Worm (Caenorhabditis elegans) whole organism, young adult: ENCODE measurements around the gene ZK930.6.

Experiments used
- B0035.1 ChIP-seq: sonication (generic microtip); optimal IDR thresholded peaks from 2 replicates; lab custom pipeline; 2016; ENCODE audit warnings: missing genetic modification characterization, mild to moderate bottlenecking, missing compliant biosample characterization, missing genotype, missing genetic modification reagents
- B0336.3 ChIP-seq: fragments of 200-800 bp; sonication (Bioruptor generic); IDR thresholded peaks from 2 replicates; pipeline ENCODE4 v1.3.6; 2022; ENCODE audit warnings: missing genetic modification characterization, missing compliant biosample characterization
- F10E7.11 ChIP-seq: sonication (generic microtip); optimal IDR thresholded peaks from 2 replicates; lab custom pipeline; 2017; ENCODE audit warnings: mild to moderate bottlenecking, missing genetic modification characterization, moderate library complexity, missing compliant biosample characterization
- F22D6.2 ChIP-seq: sonication (generic microtip); optimal IDR thresholded peaks from 2 replicates; lab custom pipeline; 2016; ENCODE audit warnings: mild to moderate bottlenecking, missing genetic modification characterization, missing compliant biosample characterization
- F37B4.10 ChIP-seq: fragments of 200-800 bp; sonication (Bioruptor generic); IDR thresholded peaks from 2 replicates; pipeline ENCODE4 v1.3.6; 2022; ENCODE audit warnings: missing genetic modification characterization, missing compliant biosample characterization
- F55B11.4 ChIP-seq: sonication (generic microtip); optimal IDR thresholded peaks from 2 replicates; lab custom pipeline; 2016; ENCODE audit warnings: missing compliant biosample characterization, missing genetic modification characterization, borderline replicate concordance; ENCODE audit not compliant: insufficient read depth
- F57C9.4 ChIP-seq: sonication (generic microtip); optimal IDR thresholded peaks from 2 replicates; lab custom pipeline; 2017; ENCODE audit warnings: mild to moderate bottlenecking, missing genetic modification characterization, missing compliant biosample characterization
- K11D2.4 ChIP-seq: fragments of 200-800 bp; sonication (Bioruptor generic); IDR thresholded peaks from 2 replicates; pipeline ENCODE4 v1.3.6; 2022; ENCODE audit warnings: missing genetic modification reagents, missing genetic modification characterization, missing compliant biosample characterization
- K12H6.12 ChIP-seq: fragments of 200-800 bp; sonication (Bioruptor generic); optimal IDR thresholded peaks from 2 replicates; lab custom pipeline; 2018; ENCODE audit warnings: mild to moderate bottlenecking, missing genetic modification characterization, missing compliant biosample characterization
- Y53F4B.3 ChIP-seq: fragments of 200-800 bp; sonication (Bioruptor generic); IDR thresholded peaks from 2 replicates; pipeline ENCODE4 v1.3.6; 2022; ENCODE audit warnings: missing genetic modification reagents, missing genetic modification characterization, missing compliant biosample characterization
- Y53G8AR.9 ChIP-seq: fragments of 200-800 bp; sonication (Bioruptor generic); conservative IDR thresholded peaks from 2 replicates; pipeline ENCODE4 v1.3.6; 2022; ENCODE audit warnings: missing genetic modification reagents, missing genetic modification characterization, missing compliant biosample characterization
- Y56A3A.18 ChIP-seq: fragments of 200-800 bp; sonication (Bioruptor generic); IDR thresholded peaks from 2 replicates; pipeline ENCODE4 v1.3.6; 2022; ENCODE audit warnings: missing genetic modification reagents, missing genetic modification characterization, missing compliant biosample characterization
- Y79H2A.3 ChIP-seq: fragments of 200-800 bp; sonication (Bioruptor generic); conservative IDR thresholded peaks from 2 replicates; pipeline ENCODE4 v1.3.6; 2022; ENCODE audit warnings: missing genetic modification reagents, missing genetic modification characterization, missing compliant biosample characterization
- akir-1 ChIP-seq: fragments of 200-800 bp; sonication (Bioruptor generic); optimal IDR thresholded peaks from 2 replicates; lab custom pipeline; 2018; ENCODE audit warnings: mild to moderate bottlenecking, missing genetic modification characterization, moderate library complexity, missing compliant biosample characterization
- ama-1 ChIP-seq, 3 experiments: fragments of 150-350 bp in 1 of 3; sonication (generic microtip) in 2 of 3; optimal IDR thresholded peaks; 2 replicates each; lab custom pipeline; 2014 to 2018; ENCODE audit warnings: missing biosample characterization in 2 of 3, missing genetic modification characterization in 2 of 3, missing genetic modification reagents in 2 of 3
- aptf-2 ChIP-seq: fragments of 200-800 bp; sonication (Bioruptor generic); conservative IDR thresholded peaks from 2 replicates; pipeline ENCODE4 v1.3.6; 2022; ENCODE audit warnings: missing genetic modification reagents, missing genetic modification characterization, missing compliant biosample characterization
- athp-1 ChIP-seq: sonication (generic microtip); optimal IDR thresholded peaks from 2 replicates; lab custom pipeline; 2017; ENCODE audit warnings: mild to moderate bottlenecking, missing genetic modification characterization, missing compliant biosample characterization
- ccch-3 ChIP-seq: fragments of 200-800 bp; sonication (Bioruptor generic); optimal IDR thresholded peaks from 2 replicates; lab custom pipeline; 2018; ENCODE audit warnings: mild to moderate bottlenecking, missing genetic modification characterization, missing compliant biosample characterization
- ceh-40 ChIP-seq: fragments of 200-800 bp; sonication (Bioruptor generic); IDR thresholded peaks from 2 replicates; pipeline ENCODE4 v1.3.6; 2022; ENCODE audit warnings: missing genetic modification characterization, missing compliant biosample characterization
- dox-1 ChIP-seq: fragments of 200-800 bp; sonication (Bioruptor generic); IDR thresholded peaks from 2 replicates; pipeline ENCODE4 v1.3.6; 2022; ENCODE audit warnings: missing genetic modification reagents, missing genetic modification characterization, missing compliant biosample characterization
- dpff-1 ChIP-seq: sonication (generic microtip); optimal IDR thresholded peaks from 2 replicates; lab custom pipeline; 2017; ENCODE audit warnings: mild to moderate bottlenecking, missing genetic modification characterization, missing compliant biosample characterization
- efl-1 ChIP-seq: fragments of 150-350 bp; optimal IDR thresholded peaks from 2 replicates; lab custom pipeline; 2014; ENCODE audit warnings: missing biosample characterization, missing genetic modification reagents, missing genetic modification characterization
- egl-18 ChIP-seq: fragments of 200-800 bp; sonication (Bioruptor generic); IDR thresholded peaks from 2 replicates; pipeline ENCODE4 v1.3.6; 2022; ENCODE audit warnings: missing genetic modification reagents, missing genetic modification characterization, missing compliant biosample characterization
- egrh-3 ChIP-seq: fragments of 200-800 bp; sonication (Bioruptor generic); IDR thresholded peaks from 2 replicates; pipeline ENCODE4 v1.3.6; 2022; ENCODE audit warnings: missing genetic modification reagents, missing genetic modification characterization, missing compliant biosample characterization
- him-1 ChIP-seq: sonication (generic microtip); optimal IDR thresholded peaks from 2 replicates; lab custom pipeline; 2016; ENCODE audit warnings: missing genotype, missing genetic modification reagents, missing genetic modification characterization, missing compliant biosample characterization
- hmg-20 ChIP-seq: fragments of 200-800 bp; sonication (Bioruptor generic); IDR thresholded peaks from 2 replicates; pipeline ENCODE4 v1.3.6; 2022; ENCODE audit warnings: missing genetic modification reagents, missing genetic modification characterization, missing compliant biosample characterization
- hrde-1 ChIP-seq: sonication (generic microtip); optimal IDR thresholded peaks from 2 replicates; lab custom pipeline; 2016; ENCODE audit warnings: missing genetic modification characterization, mild to moderate bottlenecking, missing compliant biosample characterization, moderate library complexity, missing genotype, missing genetic modification reagents, borderline replicate concordance
- lin-40 ChIP-seq: sonication (generic microtip); optimal IDR thresholded peaks from 2 replicates; lab custom pipeline; 2016; ENCODE audit warnings: missing genetic modification characterization, mild to moderate bottlenecking, missing compliant biosample characterization, missing genotype, missing genetic modification reagents
- lir-1 ChIP-seq: fragments of 200-800 bp; sonication (Bioruptor generic); conservative IDR thresholded peaks from 2 replicates; pipeline ENCODE4 v1.3.6; 2022; ENCODE audit warnings: missing genetic modification reagents, missing genetic modification characterization, missing compliant biosample characterization
- madf-6 ChIP-seq: fragments of 200-800 bp; sonication (Bioruptor generic); IDR thresholded peaks from 2 replicates; pipeline ENCODE4 v1.3.6; 2022; ENCODE audit warnings: missing genetic modification reagents, missing genetic modification characterization, missing compliant biosample characterization
- mes-4 ChIP-seq: sonication (generic microtip); optimal IDR thresholded peaks from 2 replicates; lab custom pipeline; 2016; ENCODE audit warnings: missing genotype, missing genetic modification characterization, missing compliant biosample characterization
- mxl-1 ChIP-seq: sonication (generic microtip); optimal IDR thresholded peaks from 2 replicates; lab custom pipeline; 2016; ENCODE audit warnings: missing genetic modification characterization, missing compliant biosample characterization
- nhr-120 ChIP-seq: fragments of 200-800 bp; sonication (Bioruptor generic); IDR thresholded peaks from 2 replicates; pipeline ENCODE4 v1.3.6; 2022; ENCODE audit warnings: missing genetic modification characterization, missing compliant biosample characterization
- nhr-179 ChIP-seq: sonication (generic microtip); optimal IDR thresholded peaks from 2 replicates; lab custom pipeline; 2016; ENCODE audit warnings: mild to moderate bottlenecking, missing genetic modification characterization, missing compliant biosample characterization
- pbrm-1 ChIP-seq: fragments of 200-800 bp; sonication (Bioruptor generic); IDR thresholded peaks from 2 replicates; pipeline ENCODE4 v1.3.6; 2022; ENCODE audit warnings: missing genetic modification reagents, missing genetic modification characterization, missing compliant biosample characterization
- pha-4 ChIP-seq: fragments of 150-350 bp; sonication (generic microtip); optimal IDR thresholded peaks from 2 replicates; lab custom pipeline; 2014; ENCODE audit warnings: missing biosample characterization, missing genetic modification reagents, missing genetic modification characterization
- rec-8 ChIP-seq, 2 experiments: sonication (generic microtip); optimal IDR thresholded peaks; 2 replicates each; lab custom pipeline; 2016; ENCODE audit warnings: mild to moderate bottlenecking in 2 of 2, missing genetic modification characterization in 2 of 2, missing genetic modification reagents in 2 of 2, missing genotype in 2 of 2, missing biosample characterization in 1 of 2, missing compliant biosample characterization in 1 of 2, moderate library complexity in 1 of 2
- rpc-1 ChIP-seq, 2 experiments: fragments of 150-350 bp in 1 of 2; sonication (generic microtip) in 1 of 2; optimal IDR thresholded peaks; 2 replicates each; lab custom pipeline; 2014 to 2018; ENCODE audit warnings: missing biosample characterization in 1 of 2, missing genetic modification characterization in 1 of 2, missing genetic modification reagents in 1 of 2, missing genotype in 1 of 2
- snpc-4 ChIP-seq, 5 experiments: fragments of 150-350 bp in 1 of 5; sonication (generic microtip) in 4 of 5; optimal IDR thresholded peaks; 2 replicates each; lab custom pipeline; 2014 to 2018; ENCODE audit warnings: missing genetic modification characterization in 5 of 5, missing biosample characterization in 3 of 5, antibody characterized with exemption in 2 of 5, mild to moderate bottlenecking in 2 of 5, missing compliant biosample characterization in 2 of 5, missing genotype in 2 of 5, moderate library complexity in 2 of 5, missing genetic modification reagents in 1 of 5
- sptf-2 ChIP-seq: fragments of 200-800 bp; sonication (Bioruptor generic); optimal IDR thresholded peaks from 2 replicates; lab custom pipeline; 2018; ENCODE audit warnings: mild to moderate bottlenecking, missing genetic modification characterization, missing compliant biosample characterization
- tbx-9 ChIP-seq: sonication (generic microtip); optimal IDR thresholded peaks from 2 replicates; lab custom pipeline; 2016; ENCODE audit warnings: borderline replicate concordance, missing genetic modification characterization, inconsistent platforms, missing compliant biosample characterization
- unc-130 ChIP-seq: sonication (generic microtip); optimal IDR thresholded peaks from 2 replicates; lab custom pipeline; 2016; ENCODE audit warnings: missing genetic modification reagents, missing genetic modification characterization, missing compliant biosample characterization
- zfh-2 ChIP-seq: fragments of 200-800 bp; sonication (Bioruptor generic); conservative IDR thresholded peaks from 2 replicates; pipeline ENCODE4 v1.3.6; 2022; ENCODE audit warnings: missing genetic modification reagents, missing genetic modification characterization, missing compliant biosample characterization
- ztf-18 ChIP-seq: sonication (generic microtip); optimal IDR thresholded peaks from 2 replicates; lab custom pipeline; 2016; ENCODE audit warnings: missing genotype, mild to moderate bottlenecking, missing genetic modification characterization, missing compliant biosample characterization
- ztf-22 ChIP-seq: fragments of 200-800 bp; sonication (Bioruptor generic); optimal IDR thresholded peaks from 2 replicates; lab custom pipeline; 2018; ENCODE audit warnings: mild to moderate bottlenecking, missing genetic modification characterization, moderate library complexity, missing compliant biosample characterization
- ztf-28 ChIP-seq: fragments of 200-800 bp; sonication (Bioruptor generic); IDR thresholded peaks from 2 replicates; pipeline ENCODE4 v1.3.6; 2022; ENCODE audit warnings: missing genetic modification reagents, missing genetic modification characterization, missing compliant biosample characterization
- ztf-3 ChIP-seq: fragments of 200-800 bp; sonication (Bioruptor generic); optimal IDR thresholded peaks from 2 replicates; lab custom pipeline; 2018; ENCODE audit warnings: mild to moderate bottlenecking, missing genetic modification characterization, missing compliant biosample characterization

The ZK930.6 gene

DNA sequence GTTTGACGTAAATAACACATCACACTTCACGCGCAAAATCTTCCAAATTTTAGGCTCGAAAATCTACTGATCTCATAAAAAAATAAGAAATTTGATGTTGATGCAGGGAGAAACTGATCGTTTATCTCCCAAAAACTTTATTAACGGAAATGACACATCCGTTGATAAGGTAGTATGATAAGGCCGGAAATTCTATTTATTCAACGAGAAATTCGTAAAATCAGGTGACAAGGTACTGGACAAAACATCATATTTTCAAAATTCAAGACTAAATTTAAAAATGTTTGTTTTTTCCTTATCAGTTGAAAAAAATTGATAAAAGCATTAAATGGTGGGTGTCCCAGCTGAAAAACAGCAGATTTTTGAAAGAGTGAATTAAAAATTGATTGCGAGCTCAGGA lies 23.9 kb upstream of the ZK930.6 start:
- TF ChIP-seq hmg-20 (GFP tag; lab: Robert Waterston, UW) = no peak
- TF ChIP-seq F55B11.4 (tag; lab: Kevin White, UChicago) = no peak
- no peak for TF ChIP-seq snpc-4 (GFP tag; optimal IDR thresholded peaks at IDR 0.05; lab: Kevin White, UChicago)
- no peak for TF ChIP-seq snpc-4 (tag; optimal IDR thresholded peaks at IDR 0.05; lab: Kevin White, UChicago)
- no peak for TF ChIP-seq akir-1
- TF ChIP-seq F37B4.10 (GFP tag; lab: Robert Waterston, UW) = no peak
- no peak for TF ChIP-seq F57C9.4 (tag; lab: Kevin White, UChicago)
- TF ChIP-seq unc-130 = no peak
- no peak for TF ChIP-seq K11D2.4 (GFP tag; lab: Robert Waterston, UW)
- no peak for TF ChIP-seq ama-1 (optimal IDR thresholded peaks at IDR 0.05; lab: Kevin White, UChicago)
- TF ChIP-seq ama-1 (GFP tag; optimal IDR thresholded peaks at IDR 0.05; lab: Kevin White, UChicago) = no peak
- no peak for TF ChIP-seq him-1
- TF ChIP-seq pha-4 (tag; lab: Kevin White, UChicago) = no peak
- TF ChIP-seq rec-8 (tag; optimal IDR thresholded peaks at IDR 0.05; lab: Kevin White, UChicago) = no peak
- TF ChIP-seq ztf-28 = no peak
- no peak for TF ChIP-seq nhr-179 (tag; lab: Kevin White, UChicago)
- no peak for TF ChIP-seq ztf-22
- no peak for TF ChIP-seq hrde-1
- TF ChIP-seq dpff-1 (tag; lab: Kevin White, UChicago) = no peak
- TF ChIP-seq F10E7.11 = no peak

DNA sequence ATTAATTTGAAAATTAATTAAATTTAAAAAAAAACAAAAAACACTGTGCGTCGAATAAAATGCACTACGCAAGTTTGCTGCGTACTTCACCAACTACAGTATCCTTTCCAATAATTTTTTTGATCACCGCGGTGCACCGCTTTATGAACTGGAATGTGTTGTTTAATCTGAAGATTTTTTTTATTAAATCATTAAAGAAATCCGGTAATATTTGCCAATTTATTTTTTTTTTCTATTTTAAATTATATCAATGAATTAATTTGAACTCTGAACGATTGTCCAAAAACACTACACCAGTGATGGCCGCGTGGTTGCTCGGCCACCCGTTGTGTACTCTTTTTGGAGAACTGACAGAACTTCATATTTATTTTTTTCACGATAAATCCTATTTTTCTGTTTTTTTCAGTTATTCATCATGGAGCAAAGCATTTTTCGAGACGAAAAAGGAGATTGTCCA lies 23.1 kb upstream of the ZK930.6 start, which contains the start of gene K12D12.5:
Gene K12D12.5, plus strand, starts transcription at position 407 of the 457 bp plus-strand sequence.
- peak; percentile 29 for TF ChIP-seq ztf-18 (tag; lab: Kevin White, UChicago)
- TF ChIP-seq efl-1 (GFP tag; lab: Kevin White, UChicago) = peak; percentile 60
- TF ChIP-seq dox-1 (GFP tag; lab: Robert Waterston, UW) = peak; percentile 61
- no peak for TF ChIP-seq lir-1 (GFP tag; lab: Robert Waterston, UW)
- TF ChIP-seq egrh-3 = no peak
- TF ChIP-seq ama-1 (optimal IDR thresholded peaks at IDR 0.05; lab: Kevin White, UChicago) = no peak
- TF ChIP-seq ama-1 (GFP tag; optimal IDR thresholded peaks at IDR 0.05; lab: Kevin White, UChicago) = no peak
- no peak for TF ChIP-seq lin-40
- no peak for TF ChIP-seq egl-18 (GFP tag; lab: Robert Waterston, UW)
- peak; percentile 72 for TF ChIP-seq him-1
- no peak for TF ChIP-seq rpc-1 (optimal IDR thresholded peaks at IDR 0.05; lab: Kevin White, UChicago)
- no peak for TF ChIP-seq rpc-1 (tag; optimal IDR thresholded peaks at IDR 0.05; lab: Kevin White, UChicago)
- no peak for TF ChIP-seq F22D6.2 (tag; lab: Kevin White, UChicago)
- peak; percentile 80 for TF ChIP-seq madf-6 (GFP tag; lab: Robert Waterston, UW)
- TF ChIP-seq akir-1 = no peak
- TF ChIP-seq K12H6.12 (tag; lab: Kevin White, UChicago) = no peak
- TF ChIP-seq Y53F4B.3 (GFP tag; lab: Robert Waterston, UW) = no peak
- no peak for TF ChIP-seq sptf-2
- no peak for TF ChIP-seq B0336.3
- no peak for TF ChIP-seq nhr-120 (GFP tag; lab: Robert Waterston, UW)
- no peak for TF ChIP-seq ceh-40
- no peak for TF ChIP-seq Y56A3A.18
- TF ChIP-seq mes-4 = no peak
- no peak for TF ChIP-seq pbrm-1 (GFP tag; lab: Robert Waterston, UW)
- TF ChIP-seq B0035.1 (tag; lab: Kevin White, UChicago) = no peak
- no peak for TF ChIP-seq Y79H2A.3 (GFP tag; lab: Robert Waterston, UW)
- TF ChIP-seq ccch-3 = no peak
- no peak for TF ChIP-seq ztf-22
- no peak for TF ChIP-seq ztf-3 (GFP tag; lab: Kevin White, UChicago)
- no peak for TF ChIP-seq Y53G8AR.9 (GFP tag; lab: Robert Waterston, UW)
- no peak for TF ChIP-seq F10E7.11
- peak; percentile 97 for TF ChIP-seq athp-1 (tag; lab: Kevin White, UChicago)
- TF ChIP-seq mxl-1 (tag; lab: Kevin White, UChicago) = no peak
- TF ChIP-seq tbx-9 (tag; lab: Kevin White, UChicago) = no peak
- TF ChIP-seq aptf-2 = no peak
- no peak for TF ChIP-seq zfh-2 (GFP tag; lab: Robert Waterston, UW)
